Worm (Caenorhabditis elegans) whole organism, L1 larva: Measurements from ENCODE around the gene gba-3.

Experiments
- C04F5.9 ChIP-seq: sonication (generic microtip); optimal IDR thresholded peaks from 2 replicates; lab custom pipeline; 2016; ENCODE audit warnings: missing genetic modification characterization, missing compliant biosample characterization
- C16A3.4 ChIP-seq: fragments of 150-350 bp; optimal IDR thresholded peaks from 2 replicates; lab custom pipeline; 2014; ENCODE audit warnings: missing biosample characterization, missing genetic modification characterization
- C34B4.2 ChIP-seq: sonication (generic microtip); optimal IDR thresholded peaks from 2 replicates; lab custom pipeline; 2017; ENCODE audit warnings: mild to moderate bottlenecking, missing genetic modification characterization, missing compliant biosample characterization
- F16B12.6 ChIP-seq: fragments of 150-350 bp; optimal IDR thresholded peaks from 2 replicates; lab custom pipeline; 2014; ENCODE audit warnings: missing biosample characterization, missing genetic modification characterization
- Y116A8C.19 ChIP-seq: sonication (generic microtip); optimal IDR thresholded peaks from 2 replicates; lab custom pipeline; 2016; ENCODE audit warnings: missing compliant biosample characterization, missing genetic modification characterization, borderline replicate concordance
- aha-1 ChIP-seq: fragments of 150-350 bp; optimal IDR thresholded peaks from 2 replicates; lab custom pipeline; 2014; ENCODE audit warnings: missing biosample characterization, missing genetic modification characterization
- alr-1 ChIP-seq: fragments of 200-800 bp; sonication (Bioruptor generic); optimal IDR thresholded peaks from 2 replicates; lab custom pipeline; 2018; ENCODE audit warnings: borderline replicate concordance, mild to moderate bottlenecking, missing genetic modification characterization, missing compliant biosample characterization
- aly-2 ChIP-seq: fragments of 150-350 bp; optimal IDR thresholded peaks from 2 replicates; lab custom pipeline; 2014; ENCODE audit warnings: missing biosample characterization, missing genetic modification characterization
- blmp-1 ChIP-seq: fragments of 150-350 bp; optimal IDR thresholded peaks from 2 replicates; lab custom pipeline; 2014; ENCODE audit warnings: missing biosample characterization, missing genetic modification characterization
- ceh-63 ChIP-seq: fragments of 200-800 bp; sonication (Bioruptor generic); optimal IDR thresholded peaks from 2 replicates; lab custom pipeline; 2018; ENCODE audit warnings: mild to moderate bottlenecking, missing genetic modification characterization, missing compliant biosample characterization
- ceh-88 ChIP-seq: fragments of 200-800 bp; sonication (Bioruptor generic); IDR thresholded peaks from 2 replicates; pipeline ENCODE4 v1.3.6; 2022; ENCODE audit warnings: missing genetic modification characterization, missing compliant biosample characterization
- ceh-90 ChIP-seq: sonication (generic microtip); optimal IDR thresholded peaks from 2 replicates; lab custom pipeline; 2016; ENCODE audit warnings: missing genetic modification characterization, missing compliant biosample characterization
- ces-1 ChIP-seq: fragments of 150-350 bp; optimal IDR thresholded peaks from 2 replicates; lab custom pipeline; 2014; ENCODE audit warnings: missing biosample characterization, missing genetic modification reagents, missing genetic modification characterization
- dpl-1 ChIP-seq, 3 experiments: fragments of 150-350 bp in 2 of 3; sonication (generic microtip) in 1 of 3; optimal IDR thresholded peaks; 2 replicates each; lab custom pipeline; 2014 to 2017; ENCODE audit warnings: missing biosample characterization in 3 of 3, missing genetic modification characterization in 3 of 3, missing genetic modification reagents in 3 of 3
- dsc-1 ChIP-seq: sonication (generic microtip); optimal IDR thresholded peaks from 2 replicates; lab custom pipeline; 2016; ENCODE audit warnings: mild to moderate bottlenecking, missing genetic modification characterization, missing compliant biosample characterization
- egl-13 ChIP-seq: sonication (generic microtip); optimal IDR thresholded peaks from 2 replicates; lab custom pipeline; 2016; ENCODE audit warnings: missing genotype, missing genetic modification reagents, missing genetic modification characterization, missing compliant biosample characterization
- elt-2 ChIP-seq: sonication (generic microtip); optimal IDR thresholded peaks from 2 replicates; lab custom pipeline; 2016; ENCODE audit warnings: missing genetic modification characterization, mild to moderate bottlenecking, inconsistent platforms, missing compliant biosample characterization, missing genetic modification reagents
- ets-5 ChIP-seq: fragments of 200-800 bp; sonication (Bioruptor generic); IDR thresholded peaks from 2 replicates; pipeline ENCODE4 v1.3.6; 2022; ENCODE audit warnings: missing genetic modification characterization, missing compliant biosample characterization
- fkh-10 ChIP-seq: sonication (generic microtip); optimal IDR thresholded peaks from 2 replicates; lab custom pipeline; 2017; ENCODE audit warnings: missing biosample characterization, missing genetic modification reagents, missing genetic modification characterization
- fkh-4 ChIP-seq: sonication (generic microtip); optimal IDR thresholded peaks from 2 replicates; lab custom pipeline; 2016; ENCODE audit warnings: missing compliant biosample characterization, missing genetic modification characterization, borderline replicate concordance
- grh-1 ChIP-seq: fragments of 200-800 bp; sonication (Bioruptor generic); IDR thresholded peaks from 2 replicates; pipeline ENCODE4 v1.3.6; 2022; ENCODE audit warnings: missing genetic modification reagents, missing genetic modification characterization, missing compliant biosample characterization
- hlh-4 ChIP-seq: sonication (generic microtip); optimal IDR thresholded peaks from 2 replicates; lab custom pipeline; 2016; ENCODE audit warnings: mild to moderate bottlenecking, missing genetic modification characterization, missing compliant biosample characterization
- isw-1 ChIP-seq: fragments of 200-800 bp; sonication (Bioruptor generic); IDR thresholded peaks from 2 replicates; pipeline ENCODE4 v1.3.6; 2022; ENCODE audit warnings: missing genetic modification characterization, missing compliant biosample characterization
- jun-1 ChIP-seq: fragments of 150-350 bp; optimal IDR thresholded peaks from 2 replicates; lab custom pipeline; 2014; ENCODE audit warnings: missing biosample characterization, missing genetic modification reagents, missing genetic modification characterization
- lin-13 ChIP-seq: fragments of 150-350 bp; optimal IDR thresholded peaks from 2 replicates; lab custom pipeline; 2014; ENCODE audit warnings: missing biosample characterization, missing genetic modification reagents, missing genetic modification characterization
- lin-14 ChIP-seq: fragments of 200-800 bp; sonication (Bioruptor generic); optimal IDR thresholded peaks from 2 replicates; lab custom pipeline; 2018; ENCODE audit warnings: mild to moderate bottlenecking, missing genetic modification characterization, moderate library complexity, missing compliant biosample characterization
- lin-15B ChIP-seq: fragments of 150-350 bp; sonication (generic microtip); optimal IDR thresholded peaks from 3 replicates; lab custom pipeline; 2014; ENCODE audit warnings: missing biosample characterization, missing genetic modification characterization
- lsy-2 ChIP-seq, 2 experiments: fragments of 150-350 bp; optimal IDR thresholded peaks; 2 replicates each; lab custom pipeline; 2014; ENCODE audit warnings: missing biosample characterization in 2 of 2, missing genetic modification characterization in 2 of 2
- mdl-1 ChIP-seq, 2 experiments: fragments of 150-350 bp; optimal IDR thresholded peaks; 2 replicates each; lab custom pipeline; 2014 to 2017; ENCODE audit warnings: missing biosample characterization in 2 of 2, missing genetic modification characterization in 2 of 2, inconsistent platforms in 1 of 2
- mef-2 ChIP-seq: fragments of 150-350 bp; optimal IDR thresholded peaks from 2 replicates; lab custom pipeline; 2014; ENCODE audit warnings: missing biosample characterization, missing genetic modification characterization
- nhr-11 ChIP-seq: fragments of 150-350 bp; optimal IDR thresholded peaks from 2 replicates; lab custom pipeline; 2014; ENCODE audit warnings: missing biosample characterization, missing genetic modification characterization
- nhr-12 ChIP-seq: sonication (generic microtip); optimal IDR thresholded peaks from 2 replicates; lab custom pipeline; 2017; ENCODE audit warnings: missing biosample characterization, missing genetic modification characterization
- nhr-237 ChIP-seq: fragments of 150-350 bp; optimal IDR thresholded peaks from 2 replicates; lab custom pipeline; 2014; ENCODE audit warnings: missing biosample characterization, missing genetic modification characterization
- nhr-28 ChIP-seq: fragments of 150-350 bp; optimal IDR thresholded peaks from 2 replicates; lab custom pipeline; 2014; ENCODE audit warnings: missing biosample characterization, missing genetic modification characterization
- nhr-47 ChIP-seq: sonication (generic microtip); optimal IDR thresholded peaks from 2 replicates; lab custom pipeline; 2016; ENCODE audit warnings: mild to moderate bottlenecking, missing genetic modification characterization, moderate library complexity, missing compliant biosample characterization
- nhr-77 ChIP-seq: fragments of 150-350 bp; optimal IDR thresholded peaks from 2 replicates; lab custom pipeline; 2014; ENCODE audit warnings: missing biosample characterization, missing genetic modification characterization
- nhr-85 ChIP-seq: sonication (generic microtip); peaks from one replicate; lab custom pipeline; 2016; ENCODE audit warnings: missing genetic modification characterization, inconsistent platforms, missing compliant biosample characterization
- nhr-90 ChIP-seq: sonication (generic microtip); optimal IDR thresholded peaks from 2 replicates; lab custom pipeline; 2016; ENCODE audit warnings: mild to moderate bottlenecking, missing genetic modification characterization, missing compliant biosample characterization; ENCODE audit not compliant: poor library complexity
- pag-3 ChIP-seq: sonication (generic microtip); optimal IDR thresholded peaks from 2 replicates; lab custom pipeline; 2017; ENCODE audit warnings: missing genetic modification characterization, mild to moderate bottlenecking, missing compliant biosample characterization, antibody characterized with exemption, borderline replicate concordance; ENCODE audit not compliant: insufficient read depth
- rnt-1 ChIP-seq: sonication (generic microtip); optimal IDR thresholded peaks from 2 replicates; lab custom pipeline; 2016; ENCODE audit warnings: mild to moderate bottlenecking, missing genetic modification characterization, moderate library complexity, missing compliant biosample characterization
- skn-1 ChIP-seq: fragments of 150-350 bp; optimal IDR thresholded peaks from 2 replicates; lab custom pipeline; 2014; ENCODE audit warnings: missing biosample characterization, missing genetic modification characterization
- snu-23 ChIP-seq: sonication (generic microtip); optimal IDR thresholded peaks from 2 replicates; lab custom pipeline; 2016; ENCODE audit warnings: missing genetic modification characterization, missing compliant biosample characterization
- sox-4 ChIP-seq: sonication (generic microtip); optimal IDR thresholded peaks from 2 replicates; lab custom pipeline; 2016; ENCODE audit warnings: missing genetic modification characterization, missing compliant biosample characterization
- sup-37 ChIP-seq: fragments of 200-800 bp; sonication (Bioruptor generic); optimal IDR thresholded peaks from 2 replicates; lab custom pipeline; 2018; ENCODE audit warnings: mild to moderate bottlenecking, missing genetic modification characterization, missing compliant biosample characterization
- swsn-7 ChIP-seq: sonication (generic microtip); optimal IDR thresholded peaks from 2 replicates; lab custom pipeline; 2016; ENCODE audit warnings: missing genetic modification characterization, missing compliant biosample characterization
- tbx-2 ChIP-seq: sonication (generic microtip); optimal IDR thresholded peaks from 2 replicates; lab custom pipeline; 2016; ENCODE audit warnings: missing genetic modification characterization, missing compliant biosample characterization
- tlp-1 ChIP-seq: fragments of 150-350 bp; optimal IDR thresholded peaks from 2 replicates; lab custom pipeline; 2014; ENCODE audit warnings: missing biosample characterization, missing genetic modification characterization
- unc-30 ChIP-seq: sonication (generic microtip); optimal IDR thresholded peaks from 2 replicates; lab custom pipeline; 2017; ENCODE audit warnings: missing biosample characterization, missing genetic modification characterization
- unc-86 ChIP-seq: sonication (generic microtip); optimal IDR thresholded peaks from 2 replicates; lab custom pipeline; 2016; ENCODE audit warnings: missing genetic modification characterization, missing compliant biosample characterization
- vab-15 ChIP-seq: sonication (generic microtip); optimal IDR thresholded peaks from 2 replicates; lab custom pipeline; 2017; ENCODE audit warnings: missing genotype, mild to moderate bottlenecking, missing genetic modification characterization, missing compliant biosample characterization
- xbp-1 ChIP-seq: sonication (generic microtip); optimal IDR thresholded peaks from 2 replicates; lab custom pipeline; 2016; ENCODE audit warnings: missing genetic modification characterization, missing compliant biosample characterization
- zag-1 ChIP-seq: fragments of 150-350 bp; optimal IDR thresholded peaks from 2 replicates; lab custom pipeline; 2014; ENCODE audit warnings: missing biosample characterization, missing genetic modification characterization

The gba-3 gene

ce11 chrIV:17473034-17473433, at the start of gene gba-3:
TSS of gene gba-3 (plus strand) at chrIV:17473334.
- TF ChIP-seq mef-2 (tag; lab: Kevin White, UChicago) = no peak
- no peak for TF ChIP-seq ceh-90 (tag; lab: Kevin White, UChicago)
- TF ChIP-seq unc-30 = no peak
- peak; percentile 38 for TF ChIP-seq lin-14
- TF ChIP-seq nhr-85 = peak; percentile 81
- TF ChIP-seq C34B4.2 (tag; lab: Kevin White, UChicago) = no peak
- TF ChIP-seq blmp-1 (tag; lab: Kevin White, UChicago) = peak; percentile 9
- TF ChIP-seq aly-2 (tag; lab: Kevin White, UChicago) = no peak

ce11 chrIV:17426970-17427369, 46.2 kb upstream of the gba-3 start:
- TF ChIP-seq dpl-1 (GFP tag; optimal IDR thresholded peaks at IDR 0.05; lab: Kevin White, UChicago) (no peak), ets-5 (no peak), blmp-1 (tag; lab: Kevin White, UChicago) (no peak), jun-1 (tag; lab: Kevin White, UChicago) (no peak), C34B4.2 (tag; lab: Kevin White, UChicago) (no peak), nhr-47 (peak; percentile 6), C16A3.4 (tag; lab: Kevin White, UChicago) (no peak), skn-1 (tag; lab: Kevin White, UChicago) (no peak), rnt-1 (tag; lab: Kevin White, UChicago) (no peak), nhr-28 (no peak), alr-1 (no peak), sox-4 (tag; lab: Kevin White, UChicago) (no peak), egl-13 (tag; lab: Kevin White, UChicago) (no peak), lsy-2 (tag; optimal IDR thresholded peaks at IDR 0.05; lab: Kevin White, UChicago) (no peak), fkh-4 (tag; lab: Kevin White, UChicago) (no peak), Y116A8C.19 (no peak), nhr-11 (tag; lab: Kevin White, UChicago) (no peak), grh-1 (GFP tag; lab: Robert Waterston, UW) (no peak), hlh-4 (tag; lab: Kevin White, UChicago) (no peak), nhr-90 (no peak), swsn-7 (peak; percentile 38), unc-86 (peak; percentile 11), vab-15 (tag; lab: Kevin White, UChicago) (no peak), snu-23 (GFP tag; lab: Kevin White, UChicago) (peak; percentile 27), ces-1 (GFP tag; lab: Kevin White, UChicago) (no peak), dsc-1 (tag; lab: Kevin White, UChicago) (no peak), ceh-88 (no peak), xbp-1 (tag; lab: Kevin White, UChicago) (no peak), tlp-1 (tag; lab: Kevin White, UChicago) (no peak), elt-2 (tag; lab: Kevin White, UChicago) (no peak), fkh-10 (GFP tag; lab: Kevin White, UChicago) (no peak), sup-37 (GFP tag; lab: Kevin White, UChicago) (no peak), lin-13 (no peak), lin-15B (no peak), nhr-237 (tag; lab: Kevin White, UChicago) (no peak), nhr-77 (tag; lab: Kevin White, UChicago) (peak; percentile 40), mdl-1 (tag; optimal IDR thresholded peaks at IDR 0.05; lab: Kevin White, UChicago) (no peak), aha-1 (tag; lab: Kevin White, UChicago) (no peak), tbx-2 (tag; lab: Kevin White, UChicago) (no peak), ceh-63 (no peak), pag-3 (tag; lab: Kevin White, UChicago) (no peak), F16B12.6 (no peak), nhr-85 (no peak), zag-1 (tag; lab: Kevin White, UChicago) (peak; percentile 9), C04F5.9 (tag; lab: Kevin White, UChicago) (no peak), isw-1 (GFP tag; lab: Robert Waterston, UW) (no peak), nhr-12 (no peak), mef-2 (tag; lab: Kevin White, UChicago) (no peak)
